Worm (Caenorhabditis elegans): ENCODE results near the gene ifd-1.

The ifd-1 gene

ce11 chrX:8796699-8797282 lies 27.5 kb downstream of the ifd-1 start, which contains the start of gene R04E5.7 (continued):
- TF ChIP-seq ceh-62 (tag; optimal IDR thresholded peaks at IDR 0.05): no peak
- no peak for TF ChIP-seq T26A8.4 (GFP tag; IDR thresholded peaks at IDR 0.05)
- no peak for TF ChIP-seq dpl-1 (GFP tag; optimal IDR thresholded peaks at IDR 0.05)
- TF ChIP-seq spr-1 (tag; optimal IDR thresholded peaks at IDR 0.05): no peak
- peak; percentile 52; the same call in 1 of the 2 replicates for TF ChIP-seq ctbp-1 (GFP tag; IDR thresholded peaks at IDR 0.05)
- no peak for TF ChIP-seq ceh-32 (tag; optimal IDR thresholded peaks at IDR 0.05; ENCODE audit: poor library complexity)
- TF ChIP-seq jun-1 (tag; optimal IDR thresholded peaks at IDR 0.05): no peak
- TF ChIP-seq lin-13 (GFP tag; optimal IDR thresholded peaks at IDR 0.05): no peak
- TF ChIP-seq nhr-237 (tag; optimal IDR thresholded peaks at IDR 0.05): no peak
- TF ChIP-seq pha-4 (GFP tag; IDR thresholded peaks at IDR 0.05): peak; percentile 52; the same call in 1 of the 2 replicates
- TF ChIP-seq pha-4 (tag; optimal IDR thresholded peaks at IDR 0.05): no peak
- TF ChIP-seq ZK546.5 (tag; optimal IDR thresholded peaks at IDR 0.05): no peak
- no peak for TF ChIP-seq set-16 (GFP tag; IDR thresholded peaks at IDR 0.05)
- TF ChIP-seq hmg-1.1 (GFP tag; IDR thresholded peaks at IDR 0.05): peak; percentile 69
- TF ChIP-seq F37D6.2 (tag; optimal IDR thresholded peaks at IDR 0.05): no peak
- TF ChIP-seq arid-1 (GFP tag; conservative IDR thresholded peaks at IDR 0.05): peak; percentile 63
- no peak for TF ChIP-seq ceh-20 (GFP tag; IDR thresholded peaks at IDR 0.05)
- TF ChIP-seq nhr-41 (GFP tag; IDR thresholded peaks at IDR 0.05): no peak
- no peak for TF ChIP-seq fos-1 (tag; optimal IDR thresholded peaks at IDR 0.05)
- no peak for TF ChIP-seq daf-16 (GFP tag; optimal IDR thresholded peaks at IDR 0.05)
- peak; percentile 66 for TF ChIP-seq daf-16 (tag; optimal IDR thresholded peaks at IDR 0.05)
- TF ChIP-seq duxl-1 (tag; optimal IDR thresholded peaks at IDR 0.05; ENCODE audit: poor library complexity): no peak
- peak in 1 of 2 experiments; percentile 42 for TF ChIP-seq lsy-2 (tag; optimal IDR thresholded peaks at IDR 0.05)
- no peak for TF ChIP-seq daf-8 (GFP tag; IDR thresholded peaks at IDR 0.05)
- TF ChIP-seq ceh-44 (GFP tag; IDR thresholded peaks at IDR 0.05): peak; percentile 83
- peak in 1 of 2 experiments; percentile 91 for TF ChIP-seq unc-62 (GFP tag; optimal IDR thresholded peaks at IDR 0.05 in 1 of 2)
- no peak for TF ChIP-seq unc-62 (tag; optimal IDR thresholded peaks at IDR 0.05)
- TF ChIP-seq mdt-29 (GFP tag; IDR thresholded peaks at IDR 0.05): no peak
- TF ChIP-seq mes-2 (tag; optimal IDR thresholded peaks at IDR 0.05; ENCODE audit: poor library complexity, severe bottlenecking): peak; percentile 58
- no peak for TF ChIP-seq zfp-3 (GFP tag; conservative IDR thresholded peaks at IDR 0.05)
- peak; percentile 64; the same call in 1 of the 2 replicates for TF ChIP-seq lim-7 (GFP tag; IDR thresholded peaks at IDR 0.05)
- no peak for TF ChIP-seq ceh-28 (tag; optimal IDR thresholded peaks at IDR 0.05)
- TF ChIP-seq mxl-2 (GFP tag; conservative IDR thresholded peaks at IDR 0.05): no peak
- TF ChIP-seq aly-2 (tag; optimal IDR thresholded peaks at IDR 0.05): no peak
- TF ChIP-seq T20F7.1 (GFP tag; optimal IDR thresholded peaks at IDR 0.05): no peak
- no peak for TF ChIP-seq tag-97 (GFP tag; IDR thresholded peaks at IDR 0.05)
- no peak for TF ChIP-seq nhr-76 (tag; optimal IDR thresholded peaks at IDR 0.05)
- no peak for TF ChIP-seq unc-39 (tag; optimal IDR thresholded peaks at IDR 0.05)
- TF ChIP-seq zip-11 (GFP tag; IDR thresholded peaks at IDR 0.05): no peak
- 0 out of 2 replicates have a peak, but pooled peaks have one; percentile 42 for TF ChIP-seq F44E2.7 (GFP tag; IDR thresholded peaks at IDR 0.05)
- no peak for TF ChIP-seq zfp-2 (tag; optimal IDR thresholded peaks at IDR 0.05)
- no peak for TF ChIP-seq saeg-2 (GFP tag; IDR thresholded peaks at IDR 0.05)
- TF ChIP-seq gei-8 (GFP tag; optimal IDR thresholded peaks at IDR 0.05): no peak
- no peak for TF ChIP-seq nhr-28 (tag; optimal IDR thresholded peaks at IDR 0.05)
- no peak for TF ChIP-seq Y5F2A.4 (GFP tag; optimal IDR thresholded peaks at IDR 0.05)
- no peak for TF ChIP-seq daf-12 (tag; optimal IDR thresholded peaks at IDR 0.05)
- peak; percentile 57 for TF ChIP-seq mep-1 (tag; optimal IDR thresholded peaks at IDR 0.05)
- TF ChIP-seq tra-1 (GFP tag; IDR thresholded peaks at IDR 0.05): peak; percentile 33; the same call in 1 of the 2 replicates
- no peak for TF ChIP-seq Y105C5A.15 (GFP tag; IDR thresholded peaks at IDR 0.05)
- TF ChIP-seq nhr-11 (tag; optimal IDR thresholded peaks at IDR 0.05): no peak
- TF ChIP-seq sdz-12 (GFP tag; optimal IDR thresholded peaks at IDR 0.05): no peak
- TF ChIP-seq ZK337.2 (GFP tag; IDR thresholded peaks at IDR 0.05): no peak

Data from whole organism, L4 larva.